Worm (Caenorhabditis elegans): ENCODE measurements around the gene F26F2.5.

F26F2.5 gene

ce11 chrV:20580511-20581040, 7.1 kb downstream of the F26F2.5 start, which contains the start of gene F26F2.7 (continued):
- TF ChIP-seq fos-1 (tag; optimal IDR thresholded peaks at IDR 0.05) (no peak), sea-2 (GFP tag; optimal IDR thresholded peaks at IDR 0.05) (no peak), pqm-1 (tag; optimal IDR thresholded peaks at IDR 0.05) (peak; percentile 10), nhr-237 (tag; optimal IDR thresholded peaks at IDR 0.05) (no peak), zag-1 (tag; optimal IDR thresholded peaks at IDR 0.05) (no peak), nhr-76 (tag; optimal IDR thresholded peaks at IDR 0.05) (no peak), nhr-77 (tag; optimal IDR thresholded peaks at IDR 0.05) (no peak), nfya-1 (tag; optimal IDR thresholded peaks at IDR 0.05; ENCODE audit: insufficient read depth) (peak; percentile 82), ZK546.5 (tag; optimal IDR thresholded peaks at IDR 0.05) (no peak), nhr-23 (tag; optimal IDR thresholded peaks at IDR 0.05) (peak; percentile 50), eor-1 (tag; optimal IDR thresholded peaks at IDR 0.05) (no peak), lin-15B (tag; optimal IDR thresholded peaks at IDR 0.05) (peak; percentile 56), hmg-11 (tag; optimal IDR thresholded peaks at IDR 0.05) (peak; percentile 83), elt-2 (tag; optimal IDR thresholded peaks at IDR 0.05) (peak; percentile 80), nhr-12 (tag; optimal IDR thresholded peaks at IDR 0.05) (no peak), nhr-67 (tag; optimal IDR thresholded peaks at IDR 0.05) (no peak), lsy-12 (tag; optimal IDR thresholded peaks at IDR 0.05) (peak; percentile 51), mdl-1 (tag; optimal IDR thresholded peaks at IDR 0.05) (peak; percentile 17)

DNA sequence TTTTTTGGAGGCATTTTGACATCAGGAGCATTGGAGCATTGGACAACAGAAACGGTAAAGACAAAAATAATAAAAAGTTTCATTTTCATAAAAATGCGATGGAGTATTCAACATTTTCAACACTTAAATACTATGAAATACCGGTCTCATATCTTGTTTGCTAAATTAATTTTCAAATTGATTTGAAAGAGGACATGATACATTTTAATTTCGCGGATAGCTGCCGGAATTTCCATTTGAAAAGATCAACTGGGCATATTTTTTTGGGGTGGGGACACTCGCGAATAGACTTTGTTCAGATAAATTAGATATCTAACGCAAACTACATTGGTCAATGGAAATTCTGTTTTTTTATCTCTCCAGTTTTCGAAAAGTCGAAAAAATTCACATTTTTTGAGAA, 21.3 kb downstream of the F26F2.5 start, which contains the start of gene F26F2.10:
F26F2.10 (minus strand) TSS at position 101 of the 400 bp plus-strand sequence.
- TF ChIP-seq nhr-76 (tag; optimal IDR thresholded peaks at IDR 0.05) (no peak), egl-27 (tag; optimal IDR thresholded peaks at IDR 0.05) (no peak), nhr-67 (tag; optimal IDR thresholded peaks at IDR 0.05) (no peak), egl-5 (tag; optimal IDR thresholded peaks at IDR 0.05) (no peak), nhr-28 (tag; optimal IDR thresholded peaks at IDR 0.05) (no peak), ZK546.5 (tag; optimal IDR thresholded peaks at IDR 0.05) (no peak), ztf-11 (tag; optimal IDR thresholded peaks at IDR 0.05) (no peak), R02D3.7 (tag; optimal IDR thresholded peaks at IDR 0.05) (no peak), unc-62 (GFP tag; optimal IDR thresholded peaks at IDR 0.05) (no peak), elt-2 (tag; optimal IDR thresholded peaks at IDR 0.05) (no peak), skn-1 (tag; optimal IDR thresholded peaks at IDR 0.05) (no peak)

DNA sequence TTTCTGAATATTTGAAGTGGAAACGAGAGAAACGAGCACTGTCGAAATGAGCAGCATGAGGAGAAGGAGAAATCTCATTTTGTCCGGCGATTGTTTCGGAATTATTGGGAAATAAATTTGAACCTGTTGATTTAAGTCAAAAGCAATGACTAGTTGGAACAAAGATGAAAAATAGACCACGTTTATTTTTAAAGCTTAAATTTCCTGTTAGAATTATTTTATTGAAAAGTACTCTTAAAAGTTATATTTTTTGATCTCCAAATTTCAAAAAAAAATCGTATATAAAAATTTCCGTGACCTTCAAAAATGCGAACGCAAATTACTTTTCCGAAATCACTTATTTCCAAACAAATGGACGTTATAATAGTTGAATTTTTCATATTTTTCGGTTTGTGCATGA, 22.2 kb downstream of the F26F2.5 start, which contains the start of gene F26F2.11:
F26F2.11 (minus strand) TSS at position 101 of the 400 bp plus-strand sequence.
- TF ChIP-seq egl-5 (tag; optimal IDR thresholded peaks at IDR 0.05) (no peak), nhr-28 (tag; optimal IDR thresholded peaks at IDR 0.05) (no peak), lsy-12 (tag; optimal IDR thresholded peaks at IDR 0.05) (no peak), eor-1 (tag; optimal IDR thresholded peaks at IDR 0.05) (no peak), R02D3.7 (tag; optimal IDR thresholded peaks at IDR 0.05) (no peak), tbx-2 (tag; optimal IDR thresholded peaks at IDR 0.05) (no peak), nhr-23 (tag; optimal IDR thresholded peaks at IDR 0.05) (no peak), zag-1 (tag; optimal IDR thresholded peaks at IDR 0.05) (no peak), hmg-11 (tag; optimal IDR thresholded peaks at IDR 0.05) (no peak), ceh-82 (tag; optimal IDR thresholded peaks at IDR 0.05) (no peak), fkh-10 (GFP tag; optimal IDR thresholded peaks at IDR 0.05) (no peak), elt-1 (tag; optimal IDR thresholded peaks at IDR 0.05) (no peak), ceh-9 (tag; optimal IDR thresholded peaks at IDR 0.05) (no peak), skn-1 (tag; optimal IDR thresholded peaks at IDR 0.05) (no peak), mdl-1 (tag; optimal IDR thresholded peaks at IDR 0.05) (no peak), jun-1 (tag; optimal IDR thresholded peaks at IDR 0.05) (no peak), ZK546.5 (tag; optimal IDR thresholded peaks at IDR 0.05) (no peak), fos-1 (tag; optimal IDR thresholded peaks at IDR 0.05) (no peak), daf-12 (tag; optimal IDR thresholded peaks at IDR 0.05) (no peak)

ce11 chrV:20597076-20597475, 23.6 kb downstream of the F26F2.5 start, which contains the start of gene F46B3.1:
F46B3.1 (minus strand) TSS chrV:20597176.
- TF ChIP-seq snpc-4 (tag; optimal IDR thresholded peaks at IDR 0.05) (no peak), nhr-67 (tag; optimal IDR thresholded peaks at IDR 0.05) (no peak), sea-2 (GFP tag; optimal IDR thresholded peaks at IDR 0.05) (no peak), pqm-1 (tag; optimal IDR thresholded peaks at IDR 0.05) (no peak), ceh-28 (tag; optimal IDR thresholded peaks at IDR 0.05) (no peak), lin-15B (tag; optimal IDR thresholded peaks at IDR 0.05) (no peak), elt-3 (tag; optimal IDR thresholded peaks at IDR 0.05) (no peak), fos-1 (tag; optimal IDR thresholded peaks at IDR 0.05) (no peak), nhr-28 (tag; optimal IDR thresholded peaks at IDR 0.05) (no peak), eor-1 (tag; optimal IDR thresholded peaks at IDR 0.05) (no peak), lsy-12 (tag; optimal IDR thresholded peaks at IDR 0.05) (no peak), nhr-25 (tag; optimal IDR thresholded peaks at IDR 0.05) (no peak), elt-1 (tag; optimal IDR thresholded peaks at IDR 0.05) (no peak), skn-1 (tag; optimal IDR thresholded peaks at IDR 0.05) (no peak)
